Worm (Caenorhabditis elegans) whole organism, late embryonic: ENCODE results near the gene W06G6.15.

Source experiments
- F13H6.1 ChIP-seq: sonication (generic microtip); optimal IDR thresholded peaks from 2 replicates; lab custom pipeline; 2016; ENCODE audit warnings: missing genetic modification characterization, missing compliant biosample characterization
- K02D7.2 ChIP-seq: sonication (generic microtip); optimal IDR thresholded peaks from 2 replicates; lab custom pipeline; 2017; ENCODE audit warnings: mild to moderate bottlenecking, missing genetic modification characterization, missing compliant biosample characterization
- K09A11.1 ChIP-seq: sonication (generic microtip); optimal IDR thresholded peaks from 2 replicates; lab custom pipeline; 2017; ENCODE audit warnings: antibody characterized with exemption, mild to moderate bottlenecking, missing genetic modification characterization, missing compliant biosample characterization; ENCODE audit not compliant: insufficient read depth
- T23F11.4 ChIP-seq: fragments of 200-800 bp; sonication (Bioruptor generic); optimal IDR thresholded peaks from 2 replicates; lab custom pipeline; 2018; ENCODE audit warnings: mild to moderate bottlenecking, missing genetic modification characterization, missing compliant biosample characterization
- ahr-1 ChIP-seq: sonication (generic microtip); optimal IDR thresholded peaks from 2 replicates; lab custom pipeline; 2016; ENCODE audit warnings: missing genetic modification characterization, missing compliant biosample characterization
- ceh-19 ChIP-seq: fragments of 200-800 bp; sonication (Bioruptor generic); optimal IDR thresholded peaks from 2 replicates; lab custom pipeline; 2018; ENCODE audit warnings: mild to moderate bottlenecking, missing genetic modification characterization, missing compliant biosample characterization
- ceh-2 ChIP-seq: sonication (generic microtip); optimal IDR thresholded peaks from 2 replicates; lab custom pipeline; 2016; ENCODE audit warnings: missing genotype, missing genetic modification characterization, missing compliant biosample characterization
- ceh-22 ChIP-seq: sonication (generic microtip); optimal IDR thresholded peaks from 2 replicates; lab custom pipeline; 2017; ENCODE audit warnings: missing biosample characterization, missing genetic modification characterization
- ceh-24 ChIP-seq: sonication (generic microtip); optimal IDR thresholded peaks from 2 replicates; lab custom pipeline; 2016; ENCODE audit warnings: mild to moderate bottlenecking, missing genetic modification characterization, missing compliant biosample characterization
- ceh-31 ChIP-seq: sonication (generic microtip); optimal IDR thresholded peaks from 2 replicates; lab custom pipeline; 2016; ENCODE audit warnings: missing genetic modification characterization, missing compliant biosample characterization
- ceh-6 ChIP-seq: fragments of 200-800 bp; sonication (Bioruptor generic); optimal IDR thresholded peaks from 2 replicates; lab custom pipeline; 2018; ENCODE audit warnings: mild to moderate bottlenecking, missing genetic modification characterization, missing compliant biosample characterization
- ceh-9 ChIP-seq: sonication (generic microtip); optimal IDR thresholded peaks from 2 replicates; lab custom pipeline; 2016; ENCODE audit warnings: mild to moderate bottlenecking, missing genetic modification characterization, inconsistent platforms, missing compliant biosample characterization
- dmd-4 ChIP-seq: sonication (generic microtip); optimal IDR thresholded peaks from 2 replicates; lab custom pipeline; 2016; ENCODE audit warnings: borderline replicate concordance, missing genetic modification characterization, missing compliant biosample characterization
- elt-2 ChIP-seq: sonication (generic microtip); optimal IDR thresholded peaks from 2 replicates; lab custom pipeline; 2016; ENCODE audit warnings: missing genetic modification reagents, missing genetic modification characterization, missing compliant biosample characterization
- ets-4 ChIP-seq: sonication (generic microtip); optimal IDR thresholded peaks from 2 replicates; lab custom pipeline; 2016; ENCODE audit warnings: missing genetic modification characterization, missing compliant biosample characterization
- eyg-1 ChIP-seq: sonication (generic microtip); optimal IDR thresholded peaks from 2 replicates; lab custom pipeline; 2016; ENCODE audit warnings: missing genotype, missing genetic modification characterization, missing compliant biosample characterization
- fkh-6 ChIP-seq: sonication (generic microtip); optimal IDR thresholded peaks from 2 replicates; lab custom pipeline; 2016; ENCODE audit warnings: missing genetic modification characterization, missing compliant biosample characterization
- hlh-15 ChIP-seq: sonication (generic microtip); optimal IDR thresholded peaks from 2 replicates; lab custom pipeline; 2016; ENCODE audit warnings: missing genetic modification characterization, missing compliant biosample characterization
- hlh-6 ChIP-seq: sonication (generic microtip); optimal IDR thresholded peaks from 2 replicates; lab custom pipeline; 2016; ENCODE audit warnings: missing genotype, missing genetic modification characterization, missing compliant biosample characterization
- lim-6 ChIP-seq: sonication (generic microtip); optimal IDR thresholded peaks from 2 replicates; lab custom pipeline; 2016; ENCODE audit warnings: missing genetic modification characterization, missing compliant biosample characterization
- lin-11 ChIP-seq: fragments of 200-800 bp; sonication (Bioruptor generic); optimal IDR thresholded peaks from 2 replicates; lab custom pipeline; 2018; ENCODE audit warnings: mild to moderate bottlenecking, missing genetic modification characterization, missing compliant biosample characterization
- madf-2 ChIP-seq: sonication (generic microtip); optimal IDR thresholded peaks from 2 replicates; lab custom pipeline; 2017; ENCODE audit warnings: missing genetic modification characterization, missing compliant biosample characterization
- nfya-1 ChIP-seq: sonication (generic microtip); optimal IDR thresholded peaks from 2 replicates; lab custom pipeline; 2017; ENCODE audit warnings: missing genetic modification characterization, mild to moderate bottlenecking, missing compliant biosample characterization, antibody characterized with exemption, moderate library complexity
- nhr-232 ChIP-seq: sonication (generic microtip); optimal IDR thresholded peaks from 2 replicates; lab custom pipeline; 2016; ENCODE audit warnings: missing genetic modification characterization, missing compliant biosample characterization
- pag-3 ChIP-seq: sonication (generic microtip); optimal IDR thresholded peaks from 2 replicates; lab custom pipeline; 2016; ENCODE audit warnings: missing compliant biosample characterization, missing genetic modification characterization, borderline replicate concordance
- pat-9 ChIP-seq: fragments of 200-800 bp; sonication (Bioruptor generic); optimal IDR thresholded peaks from 2 replicates; lab custom pipeline; 2018; ENCODE audit warnings: mild to moderate bottlenecking, missing genetic modification characterization, moderate library complexity, missing compliant biosample characterization
- pqm-1 ChIP-seq: sonication (generic microtip); optimal IDR thresholded peaks from 2 replicates; lab custom pipeline; 2016; ENCODE audit warnings: missing genetic modification characterization, missing compliant biosample characterization
- pros-1 ChIP-seq: fragments of 150-350 bp; optimal IDR thresholded peaks from 2 replicates; lab custom pipeline; 2014; ENCODE audit warnings: missing biosample characterization, missing genetic modification reagents, missing genetic modification characterization
- ref-2 ChIP-seq: sonication (generic microtip); optimal IDR thresholded peaks from 2 replicates; lab custom pipeline; 2016; ENCODE audit warnings: missing genetic modification characterization, missing compliant biosample characterization
- sdc-2 ChIP-seq: sonication (generic microtip); optimal IDR thresholded peaks from 2 replicates; lab custom pipeline; 2016; ENCODE audit warnings: missing genotype, missing genetic modification characterization, missing compliant biosample characterization
- sox-2 ChIP-seq: fragments of 200-800 bp; sonication (Bioruptor generic); IDR thresholded peaks from 2 replicates; pipeline ENCODE4 v1.3.6; 2022; ENCODE audit warnings: missing genetic modification reagents, missing genetic modification characterization, missing compliant biosample characterization
- sox-4 ChIP-seq: sonication (generic microtip); optimal IDR thresholded peaks from 2 replicates; lab custom pipeline; 2017; ENCODE audit warnings: mild to moderate bottlenecking, missing genetic modification characterization, inconsistent platforms, missing compliant biosample characterization
- syd-9 ChIP-seq: sonication (generic microtip); optimal IDR thresholded peaks from 2 replicates; lab custom pipeline; 2016; ENCODE audit warnings: mild to moderate bottlenecking, missing genetic modification characterization, moderate library complexity, missing compliant biosample characterization
- tbx-7 ChIP-seq: sonication (generic microtip); optimal IDR thresholded peaks from 2 replicates; lab custom pipeline; 2016; ENCODE audit warnings: missing genotype, missing genetic modification characterization, missing compliant biosample characterization
- ttx-3 ChIP-seq: sonication (generic microtip); optimal IDR thresholded peaks from 2 replicates; lab custom pipeline; 2016; ENCODE audit warnings: missing genetic modification reagents, missing genetic modification characterization, missing compliant biosample characterization
- unc-3 ChIP-seq, 2 experiments: fragments of 200-800 bp in 1 of 2; sonication (Bioruptor generic) in 1 of 2; sonication (generic microtip) in 1 of 2; conservative IDR thresholded peaks in 1 of 2; optimal IDR thresholded peaks in 1 of 2; 2 replicates each; pipeline versions ENCODE4 v1.3.6 to Lab custom; 2016 to 2022; ENCODE audit warnings: missing compliant biosample characterization in 2 of 2, missing genetic modification characterization in 2 of 2, missing genetic modification reagents in 1 of 2

Gene W06G6.15

DNA sequence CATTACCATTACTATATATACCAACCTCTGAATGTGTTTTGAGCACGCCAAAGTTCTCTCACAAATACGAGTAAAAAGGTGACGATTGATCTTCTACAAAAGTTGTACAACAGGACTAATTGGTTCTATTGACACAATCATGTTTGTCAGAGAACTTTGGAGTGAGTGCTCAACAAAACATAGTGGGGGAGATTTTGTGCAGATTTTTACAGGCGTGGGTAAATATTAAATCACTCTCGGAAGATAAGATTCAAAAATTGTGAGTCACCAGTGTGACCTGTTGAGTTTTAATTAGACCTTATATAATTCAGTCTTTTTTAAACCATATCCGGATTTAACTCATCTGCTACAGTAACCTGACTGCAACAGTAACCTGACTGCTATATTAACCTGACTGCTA lies 17.9 kb downstream of the W06G6.15 start, which contains the start of gene F14F8.8:
Gene F14F8.8 (minus strand): TSS at position 101 of the 400 bp plus-strand sequence.
- TF ChIP-seq ttx-3: no peak
- TF ChIP-seq K02D7.2 (tag; lab: Kevin White, UChicago): no peak
- TF ChIP-seq nhr-232: no peak
- TF ChIP-seq ets-4: no peak
- no peak for TF ChIP-seq ceh-9 (tag; lab: Kevin White, UChicago)
- TF ChIP-seq madf-2: no peak
- no peak for TF ChIP-seq K09A11.1 (tag; lab: Kevin White, UChicago)
- TF ChIP-seq ref-2 (tag; lab: Kevin White, UChicago): no peak
- no peak for TF ChIP-seq ceh-2 (tag; lab: Kevin White, UChicago)
- no peak for TF ChIP-seq dmd-4 (tag; lab: Kevin White, UChicago)
- TF ChIP-seq nfya-1 (tag; lab: Kevin White, UChicago): no peak
- TF ChIP-seq ceh-24 (tag; lab: Kevin White, UChicago): no peak
- no peak for TF ChIP-seq ceh-22 (tag; lab: Kevin White, UChicago)

DNA sequence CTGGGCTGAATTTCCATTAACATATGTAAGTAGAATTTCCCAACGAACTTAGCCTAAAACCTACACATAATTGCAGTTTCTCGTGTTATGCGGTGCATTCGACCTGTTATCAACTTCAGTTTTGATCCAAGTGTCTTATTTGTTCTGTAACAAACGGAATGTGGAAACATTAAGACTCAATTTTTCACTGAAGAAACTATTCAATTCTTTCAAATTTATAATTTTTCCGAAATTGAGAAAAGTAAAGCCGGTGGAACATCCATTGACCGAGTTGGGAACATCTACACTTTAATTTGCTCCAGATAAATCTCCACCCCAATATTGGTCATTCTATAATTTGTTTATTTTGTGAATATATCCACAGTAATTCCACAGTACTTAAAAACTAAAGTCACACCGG lies 20.1 kb downstream of the W06G6.15 start:
- TF ChIP-seq ceh-31 (tag; lab: Kevin White, UChicago) (no peak), tbx-7 (tag; lab: Kevin White, UChicago) (no peak), ceh-22 (tag; lab: Kevin White, UChicago) (no peak), pros-1 (tag; lab: Kevin White, UChicago) (no peak), sdc-2 (no peak), ceh-9 (tag; lab: Kevin White, UChicago) (no peak), eyg-1 (tag; lab: Kevin White, UChicago) (no peak), F13H6.1 (tag; lab: Kevin White, UChicago) (no peak), K02D7.2 (tag; lab: Kevin White, UChicago) (no peak), unc-3 (GFP tag; conservative IDR thresholded peaks at IDR 0.05; lab: Robert Waterston, UW) (no peak), unc-3 (tag; optimal IDR thresholded peaks at IDR 0.05; lab: Kevin White, UChicago) (no peak), hlh-6 (tag; lab: Kevin White, UChicago) (no peak), ceh-6 (GFP tag; lab: Kevin White, UChicago) (no peak), sox-2 (GFP tag; lab: Robert Waterston, UW) (no peak), K09A11.1 (tag; lab: Kevin White, UChicago) (no peak), nfya-1 (tag; lab: Kevin White, UChicago) (no peak), T23F11.4 (GFP tag; lab: Kevin White, UChicago) (no peak)

DNA sequence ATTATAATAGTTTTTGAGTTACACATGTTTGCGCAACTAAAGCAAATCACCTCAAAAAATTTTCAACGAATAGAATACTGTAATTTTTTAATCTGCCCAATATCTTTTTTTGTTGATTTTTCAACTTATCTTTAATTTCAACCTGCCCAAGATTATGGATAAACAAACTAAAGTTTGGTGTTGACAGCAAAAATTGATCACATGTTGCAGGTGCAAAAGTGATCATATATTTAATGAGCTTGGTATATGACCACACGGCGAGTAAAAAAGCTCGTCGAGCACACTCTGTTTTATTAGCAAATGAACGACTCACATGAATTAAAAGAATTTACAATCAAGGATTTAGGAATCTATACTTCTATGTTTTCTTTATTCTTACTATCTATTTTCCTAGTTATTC lies 21.2 kb downstream of the W06G6.15 start, which contains the start of gene srz-1:
Gene srz-1 (plus strand): TSS at position 301 of the 400 bp plus-strand sequence.
- TF ChIP-seq pat-9 (tag; lab: Kevin White, UChicago): no peak
- TF ChIP-seq ahr-1: no peak
- no peak for TF ChIP-seq ref-2 (tag; lab: Kevin White, UChicago)
- TF ChIP-seq pqm-1: no peak
- no peak for TF ChIP-seq syd-9 (tag; lab: Kevin White, UChicago)
- TF ChIP-seq pag-3: no peak
- no peak for TF ChIP-seq unc-3 (GFP tag; conservative IDR thresholded peaks at IDR 0.05; lab: Robert Waterston, UW)
- no peak for TF ChIP-seq unc-3 (tag; optimal IDR thresholded peaks at IDR 0.05; lab: Kevin White, UChicago)
- no peak for TF ChIP-seq ttx-3
- TF ChIP-seq lim-6 (tag; lab: Kevin White, UChicago): no peak
- no peak for TF ChIP-seq fkh-6 (tag; lab: Kevin White, UChicago)
- TF ChIP-seq elt-2 (tag; lab: Kevin White, UChicago): no peak
- no peak for TF ChIP-seq lin-11 (tag; lab: Kevin White, UChicago)
- TF ChIP-seq pros-1 (tag; lab: Kevin White, UChicago): no peak
- no peak for TF ChIP-seq ceh-24 (tag; lab: Kevin White, UChicago)
- no peak for TF ChIP-seq ceh-19
- no peak for TF ChIP-seq hlh-15
- no peak for TF ChIP-seq sox-4 (tag; lab: Kevin White, UChicago)
- no peak for TF ChIP-seq ceh-31 (tag; lab: Kevin White, UChicago)
